Worm (Caenorhabditis elegans) whole organism, L2 larva: Measurements from ENCODE around the gene secs-1.

Experiments used
- C34F6.9 ChIP-seq: fragments of 150-350 bp; optimal IDR thresholded peaks from 2 replicates; lab custom pipeline; 2014; ENCODE audit warnings: missing biosample characterization, missing genetic modification characterization
- R02D3.7 ChIP-seq: fragments of 150-350 bp; optimal IDR thresholded peaks from 2 replicates; lab custom pipeline; 2014; ENCODE audit warnings: missing biosample characterization, missing genetic modification characterization
- Y55F3AM.14 ChIP-seq: fragments of 200-800 bp; sonication (Bioruptor generic); optimal IDR thresholded peaks from 2 replicates; lab custom pipeline; 2018; ENCODE audit warnings: mild to moderate bottlenecking, missing genetic modification characterization, missing compliant biosample characterization
- ZK546.5 ChIP-seq: sonication (generic microtip); optimal IDR thresholded peaks from 2 replicates; lab custom pipeline; 2017; ENCODE audit warnings: missing biosample characterization, missing genetic modification characterization
- aly-2 ChIP-seq: fragments of 150-350 bp; optimal IDR thresholded peaks from 2 replicates; lab custom pipeline; 2014; ENCODE audit warnings: missing biosample characterization, missing genetic modification characterization
- ama-1 ChIP-seq: fragments of 150-350 bp; optimal IDR thresholded peaks from 2 replicates; lab custom pipeline; 2018; ENCODE audit warnings: inconsistent platforms
- blmp-1 ChIP-seq: sonication (generic microtip); optimal IDR thresholded peaks from 2 replicates; lab custom pipeline; 2017; ENCODE audit warnings: missing genetic modification characterization, mild to moderate bottlenecking, missing compliant biosample characterization, antibody characterized with exemption, moderate library complexity; ENCODE audit not compliant: insufficient read depth
- dmd-4 ChIP-seq: sonication (generic microtip); optimal IDR thresholded peaks from 2 replicates; lab custom pipeline; 2017; ENCODE audit warnings: missing biosample characterization, missing genetic modification characterization
- egl-27 ChIP-seq: sonication (generic microtip); optimal IDR thresholded peaks from 3 replicates; lab custom pipeline; 2017; ENCODE audit warnings: missing biosample characterization, missing genetic modification reagents, missing genetic modification characterization
- elt-1 ChIP-seq: fragments of 150-350 bp; optimal IDR thresholded peaks from 2 replicates; lab custom pipeline; 2014; ENCODE audit warnings: missing biosample characterization, missing genetic modification characterization
- elt-3 ChIP-seq: sonication (generic microtip); optimal IDR thresholded peaks from 2 replicates; lab custom pipeline; 2017; ENCODE audit warnings: missing biosample characterization, missing genetic modification characterization
- fos-1 ChIP-seq: fragments of 150-350 bp; optimal IDR thresholded peaks from 2 replicates; lab custom pipeline; 2014; ENCODE audit warnings: missing biosample characterization, missing genetic modification characterization
- lin-13 ChIP-seq: fragments of 150-350 bp; optimal IDR thresholded peaks from 2 replicates; lab custom pipeline; 2014; ENCODE audit warnings: missing biosample characterization, missing genetic modification reagents, missing genetic modification characterization
- mab-5 ChIP-seq: fragments of 150-350 bp; optimal IDR thresholded peaks from 2 replicates; lab custom pipeline; 2014; ENCODE audit warnings: missing biosample characterization, missing genetic modification characterization
- mbf-1 ChIP-seq: sonication (generic microtip); optimal IDR thresholded peaks from 2 replicates; lab custom pipeline; 2017; ENCODE audit warnings: missing biosample characterization, missing genetic modification characterization
- mdl-1 ChIP-seq, 2 experiments: fragments of 150-350 bp in 1 of 2; sonication (generic microtip) in 1 of 2; optimal IDR thresholded peaks; 2 replicates each; lab custom pipeline; 2017; ENCODE audit warnings: missing biosample characterization in 2 of 2, missing genetic modification characterization in 2 of 2
- nhr-10 ChIP-seq: sonication (generic microtip); optimal IDR thresholded peaks from 2 replicates; lab custom pipeline; 2017; ENCODE audit warnings: missing biosample characterization, missing genetic modification characterization
- nhr-11 ChIP-seq: fragments of 150-350 bp; optimal IDR thresholded peaks from 2 replicates; lab custom pipeline; 2014; ENCODE audit warnings: missing biosample characterization, missing genetic modification characterization
- nhr-12 ChIP-seq: fragments of 150-350 bp; optimal IDR thresholded peaks from 2 replicates; lab custom pipeline; 2014; ENCODE audit warnings: missing biosample characterization, missing genetic modification characterization
- nhr-129 ChIP-seq: fragments of 150-350 bp; optimal IDR thresholded peaks from 2 replicates; lab custom pipeline; 2014; ENCODE audit warnings: missing biosample characterization, missing genetic modification characterization
- nhr-237 ChIP-seq: fragments of 150-350 bp; optimal IDR thresholded peaks from 2 replicates; lab custom pipeline; 2014; ENCODE audit warnings: missing biosample characterization, missing genetic modification characterization
- nhr-25 ChIP-seq: fragments of 150-350 bp; sonication (generic microtip); optimal IDR thresholded peaks from 3 replicates; lab custom pipeline; 2014; ENCODE audit warnings: missing biosample characterization, missing genetic modification characterization
- nhr-6 ChIP-seq: fragments of 150-350 bp; optimal IDR thresholded peaks from 2 replicates; lab custom pipeline; 2014; ENCODE audit warnings: missing biosample characterization, missing genetic modification characterization
- nhr-77 ChIP-seq: fragments of 150-350 bp; optimal IDR thresholded peaks from 2 replicates; lab custom pipeline; 2014; ENCODE audit warnings: missing biosample characterization, missing genetic modification characterization
- sem-4 ChIP-seq: fragments of 150-350 bp; optimal IDR thresholded peaks from 2 replicates; lab custom pipeline; 2014; ENCODE audit warnings: missing biosample characterization, missing genetic modification reagents, missing genetic modification characterization
- skn-1 ChIP-seq: sonication (generic microtip); optimal IDR thresholded peaks from 2 replicates; lab custom pipeline; 2017; ENCODE audit warnings: missing biosample characterization, missing genetic modification characterization
- sma-3 ChIP-seq: sonication (generic microtip); optimal IDR thresholded peaks from 2 replicates; lab custom pipeline; 2016; ENCODE audit warnings: missing genetic modification reagents, missing genetic modification characterization, missing compliant biosample characterization
- sma-9 ChIP-seq, 2 experiments: fragments of 150-350 bp in 1 of 2; sonication (generic microtip) in 1 of 2; optimal IDR thresholded peaks; 2 replicates each; lab custom pipeline; 2014 to 2016; ENCODE audit warnings: missing genetic modification characterization in 2 of 2, mild to moderate bottlenecking in 1 of 2, missing biosample characterization in 1 of 2, missing compliant biosample characterization in 1 of 2, missing genetic modification reagents in 1 of 2, moderate library complexity in 1 of 2
- snpc-4 ChIP-seq: fragments of 150-350 bp; optimal IDR thresholded peaks from 2 replicates; lab custom pipeline; 2014; ENCODE audit warnings: missing biosample characterization, missing genetic modification characterization
- ztf-1 ChIP-seq: fragments of 200-800 bp; sonication (Bioruptor generic); conservative IDR thresholded peaks from 2 replicates; pipeline ENCODE4 v1.3.6; 2022; ENCODE audit warnings: missing genetic modification characterization, missing compliant biosample characterization
- ztf-11 ChIP-seq: sonication (generic microtip); optimal IDR thresholded peaks from 2 replicates; lab custom pipeline; 2017; ENCODE audit warnings: missing biosample characterization, missing genetic modification characterization
- ztf-4 ChIP-seq: fragments of 150-350 bp; optimal IDR thresholded peaks from 2 replicates; lab custom pipeline; 2014; ENCODE audit warnings: missing biosample characterization, missing genetic modification characterization

secs-1 gene

ce11 chrV:10764066-10764465 lies 40.2 kb downstream of the secs-1 start, which contains the start of gene ocr-1:
TSS of gene ocr-1 (plus strand) at chrV:10764366.
- TF ChIP-seq elt-3 (no peak), sma-3 (GFP tag; lab: Kevin White, UChicago) (no peak), nhr-6 (tag; lab: Kevin White, UChicago) (no peak), mab-5 (tag; lab: Kevin White, UChicago) (no peak), snpc-4 (tag; lab: Kevin White, UChicago) (no peak), aly-2 (tag; lab: Kevin White, UChicago) (no peak), fos-1 (tag; lab: Kevin White, UChicago) (no peak), skn-1 (tag; lab: Kevin White, UChicago) (no peak)

- TF ChIP-seq nhr-6 (tag; lab: Kevin White, UChicago) (no peak), nhr-25 (no peak), sma-3 (GFP tag; lab: Kevin White, UChicago) (no peak), lin-13 (GFP tag; lab: Kevin White, UChicago) (no peak), mdl-1 (tag; optimal IDR thresholded peaks at IDR 0.05; lab: Kevin White, UChicago) (no peak), ama-1 (lab: Kevin White, UChicago) (no peak), blmp-1 (tag; lab: Kevin White, UChicago) (no peak), mab-5 (tag; lab: Kevin White, UChicago) (no peak), elt-3 (no peak), ztf-1 (no peak), egl-27 (tag; lab: Kevin White, UChicago) (no peak), ztf-4 (tag; lab: Kevin White, UChicago) (no peak), R02D3.7 (tag; lab: Kevin White, UChicago) (no peak), nhr-10 (tag; lab: Kevin White, UChicago) (no peak), sma-9 (GFP tag; optimal IDR thresholded peaks at IDR 0.05; lab: Kevin White, UChicago) (no peak), sma-9 (tag; optimal IDR thresholded peaks at IDR 0.05; lab: Kevin White, UChicago) (no peak), Y55F3AM.14 (no peak), skn-1 (tag; lab: Kevin White, UChicago) (no peak)
- TF ChIP-seq, all 48 proteins: peak for 0
These were observed 41.6 kb downstream of the secs-1 start, which contains the start of gene sre-6 for ce11 chrV:10762695-10763094. TSS of gene sre-6 (minus strand) at chrV:10762795.

DNA sequence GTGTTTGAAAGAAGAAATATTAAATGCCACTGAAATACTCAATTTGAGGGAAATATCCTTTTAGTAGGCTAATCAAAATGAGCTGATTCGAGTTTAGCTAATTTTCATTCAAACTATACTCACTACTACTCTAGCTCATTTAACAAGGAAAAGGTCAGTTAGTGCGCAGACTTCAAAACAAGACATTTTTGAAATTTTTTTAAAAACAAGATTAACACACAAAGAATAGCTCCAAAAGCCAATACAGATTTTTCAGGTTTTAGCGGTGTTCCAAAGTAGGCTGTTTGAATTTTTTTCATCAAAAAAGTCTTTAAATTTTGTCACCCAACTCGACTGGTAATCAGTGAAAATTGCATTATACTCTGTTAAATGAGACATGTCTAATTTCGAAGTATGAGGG lies 43.4 kb downstream of the secs-1 start:
- peak; percentile 31 for TF ChIP-seq nhr-25
- TF ChIP-seq mdl-1 (tag; optimal IDR thresholded peaks at IDR 0.05; lab: Kevin White, UChicago), result no peak
- no peak for TF ChIP-seq ama-1 (lab: Kevin White, UChicago)
- no peak for TF ChIP-seq ztf-1
- TF ChIP-seq, all 48 proteins: peak for 1

DNA sequence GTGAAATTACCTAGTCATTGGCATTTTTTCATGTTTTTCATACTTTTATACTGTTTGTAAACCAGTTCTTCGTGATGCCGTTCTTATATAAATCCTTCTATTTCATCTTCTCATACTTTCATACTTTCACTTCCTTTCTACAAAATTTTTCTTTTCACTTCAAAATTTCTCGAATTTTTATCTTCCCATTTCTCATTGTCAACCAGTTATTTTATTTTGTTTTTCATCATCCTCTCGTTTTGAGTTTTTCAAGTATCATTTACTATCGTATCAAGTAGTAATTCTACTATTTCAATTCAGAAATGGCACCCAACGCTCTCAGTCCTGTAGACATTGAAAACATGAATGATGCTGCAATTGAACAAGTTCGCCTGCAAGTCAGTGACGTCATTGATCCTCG lies 45.6 kb downstream of the secs-1 start, which contains the start of gene F28H7.8:
Gene F28H7.8 (plus strand): TSS at position 301 of the 400 bp plus-strand sequence.
- TF ChIP-seq lin-13 (GFP tag; lab: Kevin White, UChicago) (no peak), nhr-25 (peak; percentile 21), blmp-1 (tag; lab: Kevin White, UChicago) (peak; percentile 27), elt-3 (no peak)

ce11 chrV:10757128-10757527 lies 47.1 kb downstream of the secs-1 start:
- TF ChIP-seq skn-1 (tag; lab: Kevin White, UChicago) (no peak), nhr-237 (no peak), nhr-10 (tag; lab: Kevin White, UChicago) (no peak), Y55F3AM.14 (no peak), aly-2 (tag; lab: Kevin White, UChicago) (no peak), ZK546.5 (no peak), nhr-25 (peak; percentile 74), ztf-4 (tag; lab: Kevin White, UChicago) (no peak), dmd-4 (no peak), C34F6.9 (tag; lab: Kevin White, UChicago) (no peak), sem-4 (no peak), blmp-1 (tag; lab: Kevin White, UChicago) (peak; percentile 48), mbf-1 (no peak), elt-3 (no peak), nhr-77 (tag; lab: Kevin White, UChicago) (no peak), nhr-12 (tag; lab: Kevin White, UChicago) (no peak), nhr-129 (tag; lab: Kevin White, UChicago) (peak; percentile 35), ztf-11 (tag; lab: Kevin White, UChicago) (no peak), elt-1 (no peak), sma-9 (GFP tag; optimal IDR thresholded peaks at IDR 0.05; lab: Kevin White, UChicago) (peak; percentile 0), sma-9 (tag; optimal IDR thresholded peaks at IDR 0.05; lab: Kevin White, UChicago) (no peak), nhr-11 (no peak)
